Worm (Caenorhabditis elegans): Measurements from ENCODE around the gene Y69A2AR.12.

Y69A2AR.12 gene

DNA sequence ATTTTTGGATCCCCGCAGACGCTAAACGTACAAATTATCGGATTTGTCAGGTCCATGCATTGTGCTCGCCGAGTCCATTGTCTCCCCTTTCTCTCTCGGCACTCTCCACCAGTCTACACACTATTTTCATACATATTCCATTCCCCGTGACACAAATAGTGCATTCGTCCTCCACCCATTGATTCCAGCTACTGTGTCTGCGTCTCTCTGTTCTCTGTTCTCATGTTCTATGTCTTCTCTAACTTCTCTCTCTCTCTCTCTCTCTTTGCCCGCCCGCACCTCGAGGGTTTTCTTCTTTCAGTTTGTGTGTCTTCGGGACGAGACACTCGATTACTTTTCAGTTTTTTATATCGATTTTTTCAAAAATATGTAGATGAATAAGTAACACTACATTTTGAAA lies 31.2 kb downstream of the Y69A2AR.12 start (continued):
- no peak for TF ChIP-seq sdz-12 (GFP tag; optimal IDR thresholded peaks at IDR 0.05)
- no peak for TF ChIP-seq dmd-8 (GFP tag; IDR thresholded peaks at IDR 0.05)
- TF ChIP-seq php-3 (GFP tag; IDR thresholded peaks at IDR 0.05), result 0 out of 2 replicates have a peak, but pooled peaks have one; percentile 7
- no peak for TF ChIP-seq daf-8 (GFP tag; IDR thresholded peaks at IDR 0.05)
- no peak for TF ChIP-seq aly-2 (tag; optimal IDR thresholded peaks at IDR 0.05)
- TF ChIP-seq dpl-1 (GFP tag; optimal IDR thresholded peaks at IDR 0.05), result peak; percentile 64
- peak; percentile 79 for TF ChIP-seq dmd-6 (GFP tag; IDR thresholded peaks at IDR 0.05)
- no peak for TF ChIP-seq Y75B8A.6 (GFP tag; IDR thresholded peaks at IDR 0.05)
- TF ChIP-seq egl-27 (tag; optimal IDR thresholded peaks at IDR 0.05), result no peak
- TF ChIP-seq F44E2.7 (GFP tag; IDR thresholded peaks at IDR 0.05), result no peak
- TF ChIP-seq mxl-3 (GFP tag; optimal IDR thresholded peaks at IDR 0.05), result peak; percentile 55
- peak; percentile 58 to 88 for TF ChIP-seq lsy-2 (tag; optimal IDR thresholded peaks at IDR 0.05)
- no peak for TF ChIP-seq Y105C5A.15 (GFP tag; IDR thresholded peaks at IDR 0.05)
- peak; percentile 70 to 87 for TF ChIP-seq mdl-1 (tag; optimal IDR thresholded peaks at IDR 0.05)
- no peak for TF ChIP-seq madf-9 (GFP tag; conservative IDR thresholded peaks at IDR 0.05)
- no peak for TF ChIP-seq ZK337.2 (GFP tag; IDR thresholded peaks at IDR 0.05)
- TF ChIP-seq daf-16 (GFP tag; optimal IDR thresholded peaks at IDR 0.05), result no peak
- peak; percentile 58 for TF ChIP-seq daf-16 (tag; optimal IDR thresholded peaks at IDR 0.05)
- TF ChIP-seq lin-38 (GFP tag; IDR thresholded peaks at IDR 0.05), result peak; percentile 54
- TF ChIP-seq pha-4 (GFP tag; IDR thresholded peaks at IDR 0.05), result no peak
- TF ChIP-seq pha-4 (tag; optimal IDR thresholded peaks at IDR 0.05), result peak; percentile 76
- no peak for TF ChIP-seq nhr-41 (GFP tag; IDR thresholded peaks at IDR 0.05)
- TF ChIP-seq zip-11 (GFP tag; IDR thresholded peaks at IDR 0.05), result no peak
- TF ChIP-seq T20F7.1 (GFP tag; optimal IDR thresholded peaks at IDR 0.05), result no peak
- peak; percentile 48 for TF ChIP-seq nhr-6 (tag; optimal IDR thresholded peaks at IDR 0.05)
- no peak for TF ChIP-seq R02D3.7 (tag; optimal IDR thresholded peaks at IDR 0.05)
- TF ChIP-seq fos-1 (tag; optimal IDR thresholded peaks at IDR 0.05), result no peak
- TF ChIP-seq ztf-7 (tag; optimal IDR thresholded peaks at IDR 0.05), result no peak
- TF ChIP-seq rbr-2 (tag; optimal IDR thresholded peaks at IDR 0.05), result peak; percentile 67
- no peak for TF ChIP-seq skn-1 (tag; optimal IDR thresholded peaks at IDR 0.05)
- TF ChIP-seq hlh-11 (tag; optimal IDR thresholded peaks at IDR 0.05), result peak; percentile 93
- TF ChIP-seq nhr-102 (tag; optimal IDR thresholded peaks at IDR 0.05), result peak; percentile 42
- no peak for TF ChIP-seq ztf-11 (tag; optimal IDR thresholded peaks at IDR 0.05)
- peak; percentile 69 for TF ChIP-seq lin-13 (GFP tag; optimal IDR thresholded peaks at IDR 0.05)
- peak; percentile 40; the same call in 1 of the 2 replicates for TF ChIP-seq set-16 (GFP tag; IDR thresholded peaks at IDR 0.05)
- TF ChIP-seq tag-97 (GFP tag; IDR thresholded peaks at IDR 0.05), result no peak
- TF ChIP-seq madf-5 (GFP tag; IDR thresholded peaks at IDR 0.05), result no peak
- TF ChIP-seq F49E8.2 (tag; optimal IDR thresholded peaks at IDR 0.05; ENCODE audit: borderline replicate concordance), result no peak
- peak; percentile 42 for TF ChIP-seq duxl-1 (tag; optimal IDR thresholded peaks at IDR 0.05; ENCODE audit: poor library complexity)
- TF ChIP-seq lin-29 (GFP tag; IDR thresholded peaks at IDR 0.05), result peak; percentile 23; the same call in 1 of the 2 replicates
- TF ChIP-seq tra-1 (GFP tag; IDR thresholded peaks at IDR 0.05), result no peak
- TF ChIP-seq zfp-2 (tag; optimal IDR thresholded peaks at IDR 0.05), result no peak
- TF ChIP-seq jun-1 (tag; optimal IDR thresholded peaks at IDR 0.05), result no peak
- peak; percentile 87 for TF ChIP-seq hmg-1.1 (GFP tag; IDR thresholded peaks at IDR 0.05)
- no peak for TF ChIP-seq Y48G9A.11 (GFP tag; IDR thresholded peaks at IDR 0.05)
- no peak for TF ChIP-seq unc-130 (GFP tag; optimal IDR thresholded peaks at IDR 0.05)
- peak; percentile 35 for TF ChIP-seq pqm-1 (tag; optimal IDR thresholded peaks at IDR 0.05)
- TF ChIP-seq ama-1 (optimal IDR thresholded peaks at IDR 0.05), result peak; percentile 80
- TF ChIP-seq mes-2 (tag; optimal IDR thresholded peaks at IDR 0.05; ENCODE audit: poor library complexity, severe bottlenecking), result peak; percentile 73
- TF ChIP-seq nhr-42 (GFP tag; IDR thresholded peaks at IDR 0.05), result peak; percentile 57; the same call in 1 of the 2 replicates
- no peak for TF ChIP-seq F10B5.3 (tag; optimal IDR thresholded peaks at IDR 0.05)
- peak; percentile 31 for TF ChIP-seq F37D6.2 (tag; optimal IDR thresholded peaks at IDR 0.05)
- peak; percentile 68 for TF ChIP-seq nhr-11 (tag; optimal IDR thresholded peaks at IDR 0.05)

Data from whole organism, L4 larva.